Fruit fly (Drosophila melanogaster) whole organism, pupa: ENCODE results near the gene CG9525.

ENCODE experiments used
- CG10348 ChIP-seq: fragments of 200-800 bp; sonication (Bioruptor generic); IDR thresholded peaks from 2 replicates; pipeline ENCODE4 v1.3.6; 2022; ENCODE audit warnings: missing biosample characterization, missing genetic modification characterization
- CG12605 ChIP-seq: fragments of 200-800 bp; sonication (Bioruptor generic); IDR thresholded peaks from 2 replicates; pipeline ENCODE4 v1.3.6; 2022; ENCODE audit warnings: missing biosample characterization, missing genetic modification characterization
- CG13204 ChIP-seq: fragments of 200-800 bp; sonication (Bioruptor generic); optimal IDR thresholded peaks from 2 replicates; lab custom pipeline; 2018; ENCODE audit warnings: missing biosample characterization, mild to moderate bottlenecking, missing genetic modification characterization, moderate library complexity
- CG14655 ChIP-seq: fragments of 200-800 bp; sonication (Bioruptor generic); optimal IDR thresholded peaks from 3 replicates; lab custom pipeline; 2017; ENCODE audit warnings: mild to moderate bottlenecking, missing biosample characterization, missing genetic modification reagents, missing genetic modification characterization
- CG15710 ChIP-seq: fragments of 200-800 bp; sonication (Bioruptor generic); optimal IDR thresholded peaks from 2 replicates; lab custom pipeline; 2018; ENCODE audit warnings: missing biosample characterization, mild to moderate bottlenecking, missing genetic modification characterization, moderate library complexity
- CG17806 ChIP-seq: fragments of 200-800 bp; sonication (Bioruptor generic); optimal IDR thresholded peaks from 2 replicates; lab custom pipeline; 2018; ENCODE audit warnings: missing biosample characterization, mild to moderate bottlenecking, missing genetic modification characterization, moderate library complexity
- CG32121 ChIP-seq: fragments of 200-800 bp; sonication (Bioruptor generic); IDR thresholded peaks from 2 replicates; pipeline ENCODE4 v1.3.6; 2022; ENCODE audit warnings: missing biosample characterization, missing genetic modification characterization
- CG34367 ChIP-seq: fragments of 200-800 bp; sonication (Bioruptor generic); optimal IDR thresholded peaks from 2 replicates; lab custom pipeline; 2018; ENCODE audit warnings: missing biosample characterization, mild to moderate bottlenecking, missing genetic modification characterization
- CG4496 ChIP-seq: fragments of 200-800 bp; sonication (Bioruptor generic); IDR thresholded peaks from 3 replicates; pipeline ENCODE4 v1.3.6; 2022; ENCODE audit warnings: missing biosample characterization, missing genetic modification characterization
- CG8159 ChIP-seq: fragments of 200-800 bp; sonication (Bioruptor generic); optimal IDR thresholded peaks from 3 replicates; lab custom pipeline; 2018; ENCODE audit warnings: missing biosample characterization, mild to moderate bottlenecking, missing genetic modification characterization, moderate library complexity
- CG8301 ChIP-seq: fragments of 200-800 bp; sonication (Bioruptor generic); optimal IDR thresholded peaks from 2 replicates; lab custom pipeline; 2018; ENCODE audit warnings: missing biosample characterization, mild to moderate bottlenecking, missing genetic modification characterization
- CG9948 ChIP-seq: fragments of 200-800 bp; sonication (Bioruptor generic); optimal IDR thresholded peaks from 2 replicates; lab custom pipeline; 2018; ENCODE audit warnings: missing biosample characterization, mild to moderate bottlenecking, missing genetic modification characterization, moderate library complexity
- D1 ChIP-seq: fragments of 200-800 bp; sonication (Bioruptor generic); optimal IDR thresholded peaks from 2 replicates; lab custom pipeline; 2018; ENCODE audit warnings: missing biosample characterization, mild to moderate bottlenecking, missing genetic modification characterization, moderate library complexity
- EcR ChIP-seq: fragments of 200-800 bp; sonication (Bioruptor generic); optimal IDR thresholded peaks from 3 replicates; lab custom pipeline; 2019; ENCODE audit warnings: missing biosample characterization, missing genetic modification characterization, mild to moderate bottlenecking, moderate library complexity, missing genetic modification reagents
- Ets98B ChIP-seq: fragments of 200-800 bp; sonication (Bioruptor generic); IDR thresholded peaks from 2 replicates; pipeline ENCODE4 v1.3.6; 2022; ENCODE audit warnings: missing biosample characterization, missing genetic modification characterization
- Pif1A ChIP-seq: fragments of 200-800 bp; sonication (Bioruptor generic); optimal IDR thresholded peaks from 3 replicates; lab custom pipeline; 2016; ENCODE audit warnings: missing biosample characterization, missing genetic modification characterization
- Pif1B ChIP-seq: fragments of 200-800 bp; sonication (Bioruptor generic); optimal IDR thresholded peaks from 3 replicates; lab custom pipeline; 2016; ENCODE audit warnings: missing biosample characterization, missing genetic modification characterization
- Snoo ChIP-seq: fragments of 200-800 bp; sonication (Bioruptor generic); optimal IDR thresholded peaks from 3 replicates; lab custom pipeline; 2017; ENCODE audit warnings: missing biosample characterization, mild to moderate bottlenecking, missing genetic modification characterization, inconsistent platforms
- fd96Ca ChIP-seq: fragments of 200-800 bp; sonication (Bioruptor generic); IDR thresholded peaks from 3 replicates; pipeline ENCODE4 v1.3.6; 2022; ENCODE audit warnings: missing biosample characterization, missing genetic modification characterization
- gl ChIP-seq: fragments of 200-800 bp; sonication (Bioruptor generic); optimal IDR thresholded peaks from 2 replicates; lab custom pipeline; 2018; ENCODE audit warnings: missing biosample characterization, mild to moderate bottlenecking, missing genetic modification characterization
- rn ChIP-seq: fragments of 200-800 bp; sonication (Bioruptor generic); IDR thresholded peaks from 2 replicates; pipeline ENCODE4 v1.3.6; 2022; ENCODE audit warnings: missing biosample characterization, missing genetic modification characterization

The CG9525 gene

DNA sequence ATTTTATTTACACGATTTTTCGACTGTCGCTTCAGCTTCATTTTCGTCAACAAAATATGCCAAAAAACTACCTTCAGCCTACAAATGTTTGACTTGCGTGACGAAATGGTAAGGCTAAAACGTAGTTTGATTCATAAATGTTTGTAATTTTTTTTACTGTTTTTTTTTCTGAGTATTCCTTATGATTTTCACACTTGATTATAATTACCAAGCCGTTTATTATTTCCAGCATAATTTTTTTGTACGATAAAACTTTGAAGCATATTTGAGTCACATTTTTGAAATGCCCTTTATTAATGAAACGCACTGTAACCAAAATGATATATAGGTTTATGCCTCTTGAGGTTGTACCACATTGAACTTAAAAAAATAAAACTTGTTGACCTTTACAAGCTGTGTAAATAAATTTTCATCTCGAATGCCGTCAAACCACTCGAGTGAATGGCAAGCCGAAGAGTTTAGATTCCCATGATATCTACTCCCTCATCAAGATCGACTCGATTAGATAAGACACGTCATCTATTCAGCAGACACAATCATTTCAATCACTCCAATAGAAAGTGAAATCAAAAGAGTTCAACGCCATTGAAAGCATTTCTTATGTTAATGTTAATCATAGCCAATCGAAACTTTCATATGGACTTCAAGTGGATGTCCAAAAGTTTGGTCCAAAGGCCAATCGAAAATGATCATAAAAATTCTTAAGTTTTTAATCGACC, 20.6 kb upstream of the CG9525 start:
- TF ChIP-seq CG14655 (GFP tag; lab: Kevin White, UChicago) (no peak), CG13204 (no peak), CG17806 (no peak), CG32121 (GFP tag; lab: Robert Waterston, UW) (no peak), CG10348 (GFP tag; lab: Robert Waterston, UW) (no peak), CG12605 (GFP tag; lab: Robert Waterston, UW) (no peak), CG8301 (tag; lab: Kevin White, UChicago) (no peak), gl (no peak), CG34367 (tag; lab: Kevin White, UChicago) (no peak), CG8159 (no peak), CG15710 (tag; lab: Kevin White, UChicago) (no peak), rn (no peak), Pif1A (GFP tag; lab: Kevin White, UChicago) (no peak), D1 (no peak), CG9948 (no peak)

DNA sequence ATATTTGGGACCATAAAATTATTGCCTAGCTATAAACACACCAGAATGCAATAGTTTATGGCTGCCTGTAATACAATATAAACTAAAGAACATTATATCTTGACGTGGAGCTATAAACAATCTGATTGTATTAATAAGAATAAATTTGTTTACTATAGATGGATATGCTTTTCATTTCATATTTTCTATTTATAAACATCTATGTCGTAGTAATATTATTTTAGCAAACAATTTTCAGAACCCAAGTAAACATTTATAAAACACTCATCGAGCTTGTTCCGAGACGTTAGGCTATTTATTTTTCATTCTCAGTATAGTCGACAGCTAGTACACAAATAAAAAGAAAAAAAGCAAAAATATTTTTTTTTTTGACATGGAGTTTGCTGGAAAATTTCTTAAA, 18.2 kb upstream of the CG9525 start, which contains the start of gene CG18662:
Gene CG18662 (plus strand): TSS at position 301 of the 400 bp plus-strand sequence.
- TF ChIP-seq Snoo (no peak), CG12605 (GFP tag; lab: Robert Waterston, UW) (no peak)

DNA sequence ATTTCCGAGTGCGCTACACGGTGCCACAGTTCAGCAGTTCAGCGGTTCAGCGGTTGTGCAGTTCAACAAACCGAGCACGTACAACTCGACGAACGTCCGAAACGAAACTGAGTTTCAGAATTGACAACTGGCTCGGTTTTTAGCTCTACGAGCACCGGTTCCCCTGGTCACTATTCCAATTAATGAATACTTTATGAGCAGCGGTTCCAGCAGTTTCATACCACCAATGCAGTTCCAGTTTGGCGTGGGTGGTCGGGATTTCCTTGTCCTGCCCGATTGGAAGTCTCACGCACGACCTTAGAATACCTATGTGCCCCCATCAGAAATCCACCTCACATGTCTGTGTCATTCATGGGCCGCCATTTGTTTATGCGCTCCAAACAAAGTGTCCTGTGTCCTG, 13.2 kb upstream of the CG9525 start, which contains the start of gene CG9541:
Gene CG9541 (minus strand): TSS at position 101 of the 400 bp plus-strand sequence.
- no peak for TF ChIP-seq D1
- TF ChIP-seq CG32121 (GFP tag; lab: Robert Waterston, UW), result no peak
- no peak for TF ChIP-seq CG15710 (tag; lab: Kevin White, UChicago)
- TF ChIP-seq CG10348 (GFP tag; lab: Robert Waterston, UW), result no peak
- TF ChIP-seq CG4496 (GFP tag; lab: Robert Waterston, UW), result no peak
- TF ChIP-seq CG14655 (GFP tag; lab: Kevin White, UChicago), result no peak
- no peak for TF ChIP-seq CG17806
- TF ChIP-seq Pif1A (GFP tag; lab: Kevin White, UChicago), result no peak
- TF ChIP-seq EcR (GFP tag; lab: Kevin White, UChicago), result no peak
- no peak for TF ChIP-seq gl
- no peak for TF ChIP-seq CG8301 (tag; lab: Kevin White, UChicago)
- TF ChIP-seq Ets98B, result no peak
- TF ChIP-seq fd96Ca, result no peak
- no peak for TF ChIP-seq CG13204
- no peak for TF ChIP-seq CG8159
- no peak for TF ChIP-seq CG34367 (tag; lab: Kevin White, UChicago)
- TF ChIP-seq CG9948, result no peak

DNA sequence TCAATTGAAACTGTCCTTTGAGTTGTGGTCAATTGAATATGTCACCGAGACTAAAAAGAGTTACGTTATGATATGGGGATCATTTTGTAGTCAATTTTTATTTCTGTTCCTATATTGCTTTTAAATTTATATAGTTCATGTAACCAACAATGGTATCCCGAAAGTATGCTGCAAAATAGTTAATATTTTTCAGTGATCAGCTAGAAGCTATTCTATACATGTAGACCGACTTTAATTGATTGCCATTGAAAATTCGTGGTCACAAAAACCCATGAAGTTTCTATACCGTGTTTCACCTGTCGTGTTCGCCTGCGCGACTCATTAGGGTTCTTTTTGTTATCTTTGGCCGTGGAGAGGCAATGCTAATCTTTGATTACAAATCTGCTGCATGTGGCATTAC, 12.4 kb upstream of the CG9525 start:
- TF ChIP-seq CG13204 (no peak), CG8159 (no peak), Snoo (no peak), CG32121 (GFP tag; lab: Robert Waterston, UW) (no peak), Ets98B (no peak), Pif1B (no peak), CG34367 (tag; lab: Kevin White, UChicago) (no peak), CG14655 (GFP tag; lab: Kevin White, UChicago) (no peak), fd96Ca (no peak), rn (no peak)

DNA sequence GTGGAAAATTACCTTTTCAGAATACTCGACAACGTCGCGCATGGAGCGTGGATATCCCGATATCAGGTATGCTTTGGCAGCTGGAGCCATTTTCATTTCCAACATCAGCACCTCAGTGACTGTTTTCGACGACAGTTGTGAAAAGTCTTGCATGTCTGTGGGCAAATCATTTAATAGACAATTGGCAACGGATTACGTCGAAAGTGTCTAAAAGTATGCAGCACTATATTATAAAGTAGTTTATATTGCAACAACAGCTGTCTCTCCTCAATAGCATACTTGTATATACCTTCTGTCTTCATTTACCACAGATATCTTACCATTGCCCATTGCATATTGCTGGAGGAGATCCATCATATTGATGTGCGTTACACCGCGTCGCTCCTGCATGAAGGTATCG, 10.8 kb upstream of the CG9525 start:
- TF ChIP-seq Snoo, result no peak
- no peak for TF ChIP-seq EcR (GFP tag; lab: Kevin White, UChicago)
- no peak for TF ChIP-seq CG32121 (GFP tag; lab: Robert Waterston, UW)
- no peak for TF ChIP-seq CG14655 (GFP tag; lab: Kevin White, UChicago)
- TF ChIP-seq CG8159, result no peak
- TF ChIP-seq fd96Ca, result no peak
- TF ChIP-seq CG15710 (tag; lab: Kevin White, UChicago), result no peak
- no peak for TF ChIP-seq CG13204

DNA sequence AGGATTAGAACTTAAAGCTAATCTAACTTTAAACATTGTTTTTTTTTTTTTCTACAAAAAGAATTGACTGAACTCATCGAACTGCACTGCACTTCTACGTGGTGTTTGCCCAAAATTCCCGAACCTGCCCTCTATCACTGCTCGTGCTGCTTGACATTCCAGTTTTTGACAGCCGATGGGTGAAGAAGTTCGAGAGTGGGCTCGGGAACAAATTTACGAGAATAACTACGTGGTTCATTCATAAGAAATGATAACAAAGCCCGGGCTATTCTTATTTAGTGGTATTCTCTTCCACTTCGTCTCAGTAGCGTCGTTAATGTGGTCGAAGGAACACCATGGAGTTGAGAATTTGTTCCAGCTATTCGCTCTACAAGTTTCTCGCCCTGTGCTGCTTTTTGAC, 5.1 kb upstream of the CG9525 start, which contains the start of gene CG18088:
Gene CG18088 (plus strand): TSS at position 301 of the 400 bp plus-strand sequence.
- TF ChIP-seq fd96Ca (no peak), CG8301 (tag; lab: Kevin White, UChicago) (no peak), CG4496 (GFP tag; lab: Robert Waterston, UW) (no peak), rn (no peak), CG34367 (tag; lab: Kevin White, UChicago) (no peak), CG10348 (GFP tag; lab: Robert Waterston, UW) (no peak), gl (no peak), Ets98B (no peak), Pif1A (GFP tag; lab: Kevin White, UChicago) (no peak), EcR (GFP tag; lab: Kevin White, UChicago) (no peak), CG32121 (GFP tag; lab: Robert Waterston, UW) (no peak), CG12605 (GFP tag; lab: Robert Waterston, UW) (no peak), CG13204 (no peak), Snoo (no peak), CG17806 (no peak), CG8159 (no peak), CG14655 (GFP tag; lab: Kevin White, UChicago) (no peak), Pif1B (no peak), D1 (no peak)

DNA sequence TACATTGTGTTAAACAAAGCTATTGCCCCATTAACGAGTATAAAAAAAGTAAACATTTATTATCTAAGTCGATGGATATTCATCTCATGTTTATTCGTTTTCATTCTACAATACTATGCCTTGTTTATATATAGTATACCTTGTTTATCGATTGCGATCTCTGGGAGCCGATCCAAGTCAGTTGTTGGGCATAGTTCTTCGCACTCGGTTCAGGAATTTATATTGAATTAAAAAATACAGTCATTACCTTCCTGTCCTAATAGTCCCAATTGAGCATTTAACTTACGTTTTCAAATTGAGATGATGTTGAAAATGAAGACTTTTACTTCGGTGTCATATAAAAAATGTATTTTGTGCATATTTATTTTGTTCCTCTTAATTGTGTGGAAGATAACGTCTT, 2.5 kb upstream of the CG9525 start, which contains the start of gene CG32984:
Gene CG32984 (plus strand): TSS at position 301 of the 400 bp plus-strand sequence.
- no peak for TF ChIP-seq Snoo
- no peak for TF ChIP-seq CG8159
- TF ChIP-seq CG13204, result no peak
- no peak for TF ChIP-seq CG17806
- TF ChIP-seq EcR (GFP tag; lab: Kevin White, UChicago), result no peak
- no peak for TF ChIP-seq gl
- TF ChIP-seq CG34367 (tag; lab: Kevin White, UChicago), result no peak
